Worm (Caenorhabditis elegans): ENCODE results near the gene srt-53.

The srt-53 gene

DNA sequence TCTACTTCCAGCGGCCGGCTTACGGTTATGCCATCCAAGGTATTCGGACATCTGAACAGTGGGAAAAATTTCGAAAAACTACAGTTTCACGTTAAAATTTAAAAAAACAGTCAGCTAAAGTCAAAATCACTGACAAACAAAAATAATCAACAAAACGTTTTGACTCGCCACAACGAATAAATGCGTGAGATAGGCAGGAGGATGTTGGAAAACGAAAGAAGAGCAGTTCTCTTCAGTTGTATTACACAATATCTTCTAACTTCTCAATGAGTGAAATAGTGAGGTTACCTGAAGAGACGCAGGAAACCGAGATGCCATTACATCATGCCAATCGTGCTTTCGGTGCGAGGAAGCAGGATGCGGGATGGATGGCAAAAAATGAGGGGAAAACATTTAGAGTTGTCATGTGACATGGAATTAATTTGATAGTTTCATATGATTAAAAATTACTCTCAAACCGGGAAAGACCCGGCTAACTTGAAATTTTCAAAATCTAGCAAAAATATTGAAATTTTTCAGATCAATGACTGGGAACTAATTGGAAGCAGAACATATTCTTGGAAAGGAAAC, 46.3 kb downstream of the srt-53 start, which contains the start of gene F40A3.6:
TSS of gene F40A3.6 (minus strand) at position 51 of the 570 bp plus-strand sequence.
- TF ChIP-seq madf-8 (GFP tag; conservative IDR thresholded peaks at IDR 0.05) (no peak), hmg-1.2 (GFP tag; IDR thresholded peaks at IDR 0.05) (peak; percentile 22; the same call in 1 of the 2 replicates), hmg-20 (GFP tag; IDR thresholded peaks at IDR 0.05) (no peak)

DNA sequence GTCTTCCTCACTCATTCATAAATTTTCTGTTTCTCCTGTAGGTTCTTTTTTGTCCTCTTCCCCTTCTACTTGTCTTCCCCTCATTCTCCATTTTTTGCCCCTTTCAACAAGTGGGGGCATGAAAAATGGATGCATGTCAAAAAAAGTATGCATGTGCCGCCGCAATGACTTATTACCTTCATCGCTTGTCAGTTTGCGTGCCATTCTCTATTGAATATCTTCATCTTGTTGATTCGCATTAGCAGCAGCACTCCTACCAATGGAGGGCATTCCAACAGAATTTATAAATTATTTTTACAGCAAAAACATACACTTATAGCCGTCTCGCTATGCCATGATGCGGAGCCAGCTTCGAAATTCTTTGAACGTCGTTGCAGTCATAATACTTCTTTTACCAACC, 49.0 kb downstream of the srt-53 start, which contains the start of gene F40A3.1:
TSS of gene F40A3.1 (plus strand) at position 301 of the 400 bp plus-strand sequence.
- TF ChIP-seq K11D2.4 (GFP tag; IDR thresholded peaks at IDR 0.05) (no peak), akir-1 (GFP tag; optimal IDR thresholded peaks at IDR 0.05) (no peak), F23B12.7 (tag; optimal IDR thresholded peaks at IDR 0.05; ENCODE audit: insufficient read depth) (no peak), die-1 (tag; optimal IDR thresholded peaks at IDR 0.05) (no peak), sptf-2 (GFP tag; optimal IDR thresholded peaks at IDR 0.05) (no peak), let-607 (tag; optimal IDR thresholded peaks at IDR 0.05) (no peak), T26A5.8 (tag; optimal IDR thresholded peaks at IDR 0.05) (no peak), pbrm-1 (GFP tag; IDR thresholded peaks at IDR 0.05) (no peak), dpff-1 (tag; optimal IDR thresholded peaks at IDR 0.05) (no peak), ztf-26 (tag; optimal IDR thresholded peaks at IDR 0.05) (no peak), hlh-26 (GFP tag; conservative IDR thresholded peaks at IDR 0.05) (no peak), ztf-18 (tag; optimal IDR thresholded peaks at IDR 0.05) (no peak), sdz-38 (tag; optimal IDR thresholded peaks at IDR 0.05) (no peak)
